Worm (Caenorhabditis elegans) whole organism, L4 larva: ENCODE results near the gene Y59H11AR.10.

Experiments
- D1046.2 ChIP-seq: fragments of 200-800 bp; sonication (Bioruptor generic); IDR thresholded peaks from 2 replicates; pipeline ENCODE4 v1.3.6; 2022; ENCODE audit warnings: missing genetic modification characterization, missing compliant biosample characterization
- F10B5.3 ChIP-seq: sonication (generic microtip); optimal IDR thresholded peaks from 2 replicates; lab custom pipeline; 2016; ENCODE audit warnings: mild to moderate bottlenecking, missing genetic modification characterization, missing compliant biosample characterization
- F37D6.2 ChIP-seq: sonication (generic microtip); optimal IDR thresholded peaks from 2 replicates; lab custom pipeline; 2016; ENCODE audit warnings: mild to moderate bottlenecking, missing genetic modification characterization, missing compliant biosample characterization
- F44E2.7 ChIP-seq: fragments of 200-800 bp; sonication (Bioruptor generic); IDR thresholded peaks from 2 replicates; pipeline ENCODE4 v2.1.2; 2022; ENCODE audit warnings: missing genetic modification characterization, missing compliant biosample characterization
- T26A8.4 ChIP-seq: fragments of 200-800 bp; sonication (Bioruptor generic); IDR thresholded peaks from 2 replicates; pipeline ENCODE4 v1.3.6; 2022; ENCODE audit warnings: missing genetic modification characterization, missing compliant biosample characterization
- Y105C5A.15 ChIP-seq: fragments of 200-800 bp; sonication (Bioruptor generic); IDR thresholded peaks from 2 replicates; pipeline ENCODE4 v1.3.6; 2022; ENCODE audit warnings: missing genetic modification characterization, missing compliant biosample characterization
- ZK337.2 ChIP-seq: fragments of 200-800 bp; sonication (Bioruptor generic); IDR thresholded peaks from 2 replicates; pipeline ENCODE4 v1.3.6; 2022; ENCODE audit warnings: missing genetic modification reagents, missing genetic modification characterization, missing compliant biosample characterization
- aha-1 ChIP-seq: fragments of 150-350 bp; peaks from one replicate; lab custom pipeline; 2014; ENCODE audit warnings: missing biosample characterization, missing genetic modification characterization
- aly-2 ChIP-seq: sonication (generic microtip); optimal IDR thresholded peaks from 2 replicates; lab custom pipeline; 2018; ENCODE audit warnings: missing biosample characterization, missing genetic modification characterization
- arid-1 ChIP-seq: fragments of 200-800 bp; sonication (Bioruptor generic); conservative IDR thresholded peaks from 2 replicates; pipeline ENCODE4 v1.3.6; 2022; ENCODE audit warnings: missing genetic modification reagents, missing genetic modification characterization, missing compliant biosample characterization
- attf-4 ChIP-seq: sonication (generic microtip); optimal IDR thresholded peaks from 3 replicates; lab custom pipeline; 2017; ENCODE audit warnings: missing biosample characterization, missing genetic modification characterization
- ceh-28 ChIP-seq: fragments of 150-350 bp; optimal IDR thresholded peaks from 2 replicates; lab custom pipeline; 2014; ENCODE audit warnings: missing biosample characterization, missing genetic modification reagents, missing genetic modification characterization
- ceh-32 ChIP-seq: sonication (generic microtip); optimal IDR thresholded peaks from 2 replicates; lab custom pipeline; 2016; ENCODE audit warnings: mild to moderate bottlenecking, missing genetic modification characterization, missing compliant biosample characterization; ENCODE audit not compliant: poor library complexity
- daf-12 ChIP-seq: fragments of 150-350 bp; optimal IDR thresholded peaks from 2 replicates; lab custom pipeline; 2014; ENCODE audit warnings: missing biosample characterization, missing genetic modification reagents, missing genetic modification characterization
- daf-16 ChIP-seq, 3 experiments: sonication (generic microtip); optimal IDR thresholded peaks; 2 replicates each; lab custom pipeline; 2016 to 2017; ENCODE audit warnings: missing genetic modification characterization in 3 of 3, missing genetic modification reagents in 3 of 3, mild to moderate bottlenecking in 2 of 3, missing compliant biosample characterization in 2 of 3, missing biosample characterization in 1 of 3, moderate library complexity in 1 of 3
- dmd-9 ChIP-seq: fragments of 200-800 bp; sonication (Bioruptor generic); IDR thresholded peaks from 2 replicates; pipeline ENCODE4 v1.3.6; 2022; ENCODE audit warnings: missing genetic modification reagents, missing genetic modification characterization, missing compliant biosample characterization
- dpl-1 ChIP-seq: fragments of 150-350 bp; optimal IDR thresholded peaks from 2 replicates; lab custom pipeline; 2014; ENCODE audit warnings: missing biosample characterization, missing genetic modification reagents, missing genetic modification characterization
- fkh-10 ChIP-seq: fragments of 150-350 bp; optimal IDR thresholded peaks from 2 replicates; lab custom pipeline; 2014; ENCODE audit warnings: missing biosample characterization, missing genetic modification reagents, missing genetic modification characterization
- hlh-11 ChIP-seq: fragments of 200-800 bp; sonication (Bioruptor generic); optimal IDR thresholded peaks from 2 replicates; lab custom pipeline; 2018; ENCODE audit warnings: mild to moderate bottlenecking, missing genetic modification characterization, missing compliant biosample characterization
- hlh-30 ChIP-seq: sonication (generic microtip); optimal IDR thresholded peaks from 2 replicates; lab custom pipeline; 2017; ENCODE audit warnings: antibody characterized with exemption, mild to moderate bottlenecking, missing genetic modification characterization, missing compliant biosample characterization; ENCODE audit not compliant: insufficient read depth
- hmg-1.1 ChIP-seq: fragments of 200-800 bp; sonication (Bioruptor generic); IDR thresholded peaks from 2 replicates; pipeline ENCODE4 v1.3.6; 2022; ENCODE audit warnings: missing genetic modification reagents, missing genetic modification characterization, missing compliant biosample characterization
- lin-1 ChIP-seq: fragments of 200-800 bp; sonication (Bioruptor generic); IDR thresholded peaks from 2 replicates; pipeline ENCODE4 v1.3.6; 2022; ENCODE audit warnings: missing genetic modification reagents, missing genetic modification characterization, missing compliant biosample characterization
- mdt-29 ChIP-seq: fragments of 200-800 bp; sonication (Bioruptor generic); IDR thresholded peaks from 2 replicates; pipeline ENCODE4 v1.3.6; 2022; ENCODE audit warnings: missing genetic modification reagents, missing genetic modification characterization, missing compliant biosample characterization
- mes-2 ChIP-seq: sonication (generic microtip); optimal IDR thresholded peaks from 2 replicates; lab custom pipeline; 2016; ENCODE audit warnings: missing genotype, mild to moderate bottlenecking, missing genetic modification characterization, missing compliant biosample characterization; ENCODE audit not compliant: poor library complexity, severe bottlenecking
- mxl-3 ChIP-seq: fragments of 200-800 bp; sonication (Bioruptor generic); optimal IDR thresholded peaks from 2 replicates; lab custom pipeline; 2018; ENCODE audit warnings: mild to moderate bottlenecking, missing genetic modification characterization, missing compliant biosample characterization
- nhr-111 ChIP-seq: fragments of 200-800 bp; sonication (Bioruptor generic); optimal IDR thresholded peaks from 2 replicates; lab custom pipeline; 2018; ENCODE audit warnings: mild to moderate bottlenecking, missing genetic modification characterization, missing compliant biosample characterization
- nhr-25 ChIP-seq: sonication (generic microtip); optimal IDR thresholded peaks from 2 replicates; lab custom pipeline; 2017; ENCODE audit warnings: missing genetic modification characterization, mild to moderate bottlenecking, missing compliant biosample characterization, antibody characterized with exemption, moderate library complexity, borderline replicate concordance; ENCODE audit not compliant: insufficient read depth
- nhr-41 ChIP-seq: fragments of 200-800 bp; sonication (Bioruptor generic); IDR thresholded peaks from 2 replicates; pipeline ENCODE4 v1.3.6; 2022; ENCODE audit warnings: missing genetic modification reagents, missing genetic modification characterization, missing compliant biosample characterization
- nhr-6 ChIP-seq: fragments of 150-350 bp; optimal IDR thresholded peaks from 2 replicates; lab custom pipeline; 2014; ENCODE audit warnings: missing biosample characterization, missing genetic modification characterization
- nhr-77 ChIP-seq: fragments of 150-350 bp; optimal IDR thresholded peaks from 2 replicates; lab custom pipeline; 2014; ENCODE audit warnings: missing biosample characterization, missing genetic modification characterization
- rbr-2 ChIP-seq: sonication (generic microtip); optimal IDR thresholded peaks from 2 replicates; lab custom pipeline; 2016; ENCODE audit warnings: missing genotype, missing genetic modification characterization, missing compliant biosample characterization
- saeg-2 ChIP-seq: fragments of 200-800 bp; sonication (Bioruptor generic); IDR thresholded peaks from 2 replicates; pipeline ENCODE4 v1.3.6; 2022; ENCODE audit warnings: missing genetic modification reagents, missing genetic modification characterization, missing compliant biosample characterization
- snpc-1.2 ChIP-seq: fragments of 200-800 bp; sonication (Bioruptor generic); IDR thresholded peaks from 2 replicates; pipeline ENCODE4 v1.3.6; 2022; ENCODE audit warnings: missing genetic modification reagents, missing genetic modification characterization, missing compliant biosample characterization
- spr-1 ChIP-seq: sonication (generic microtip); optimal IDR thresholded peaks from 2 replicates; lab custom pipeline; 2016; ENCODE audit warnings: mild to moderate bottlenecking, missing genetic modification characterization, missing compliant biosample characterization
- spr-3 ChIP-seq: fragments of 200-800 bp; sonication (Bioruptor generic); optimal IDR thresholded peaks from 2 replicates; lab custom pipeline; 2018; ENCODE audit warnings: mild to moderate bottlenecking, missing genetic modification characterization, missing compliant biosample characterization
- tra-1 ChIP-seq: fragments of 200-800 bp; sonication (Bioruptor generic); IDR thresholded peaks from 2 replicates; pipeline ENCODE4 v1.3.6; 2022; ENCODE audit warnings: missing genetic modification reagents, missing genetic modification characterization, missing compliant biosample characterization
- unc-39 ChIP-seq: sonication (generic microtip); optimal IDR thresholded peaks from 2 replicates; lab custom pipeline; 2017; ENCODE audit warnings: missing biosample characterization, missing genetic modification characterization
- unc-62 ChIP-seq, 3 experiments: fragments of 150-350 bp in 1 of 3; sonication (generic microtip); optimal IDR thresholded peaks in 2 of 3; peaks in 1 of 3; 1 replicate in 1 of 3; 2 replicates in 2 of 3; lab custom pipeline; 2014 to 2017; ENCODE audit warnings: missing biosample characterization in 3 of 3, missing genetic modification characterization in 3 of 3, missing genetic modification reagents in 3 of 3, missing genotype in 1 of 3
- zag-1 ChIP-seq: fragments of 150-350 bp; optimal IDR thresholded peaks from 2 replicates; lab custom pipeline; 2014; ENCODE audit warnings: missing biosample characterization, missing genetic modification characterization
- zip-2 ChIP-seq: fragments of 150-350 bp; optimal IDR thresholded peaks from 2 replicates; lab custom pipeline; 2014; ENCODE audit warnings: missing biosample characterization, missing genetic modification characterization
- ztf-7 ChIP-seq: fragments of 150-350 bp; optimal IDR thresholded peaks from 2 replicates; lab custom pipeline; 2014; ENCODE audit warnings: missing biosample characterization, missing genetic modification characterization

Gene Y59H11AR.10

ce11 chrIV:8630243-8630642 lies 27.3 kb downstream of the Y59H11AR.10 start:
- TF ChIP-seq hlh-11 = no peak
- TF ChIP-seq tra-1 (GFP tag; lab: Robert Waterston, UW) = no peak
- no peak for TF ChIP-seq lin-1 (GFP tag; lab: Robert Waterston, UW)
- peak; percentile 29 for TF ChIP-seq hlh-30 (tag; lab: Kevin White, UChicago)

ce11 chrIV:8631033-8631432 lies 28.1 kb downstream of the Y59H11AR.10 start, which contains the start of gene dgk-4:
dgk-4 (plus strand) TSS chrIV:8631333.
- TF ChIP-seq unc-39 (tag; lab: Kevin White, UChicago) (no peak), nhr-25 (tag; lab: Kevin White, UChicago) (no peak), spr-1 (tag; lab: Kevin White, UChicago) (no peak), D1046.2 (GFP tag; lab: Robert Waterston, UW) (no peak), mxl-3 (GFP tag; lab: Kevin White, UChicago) (no peak), zag-1 (tag; lab: Kevin White, UChicago) (no peak)

ce11 chrIV:8638761-8639160 lies 35.8 kb downstream of the Y59H11AR.10 start, which contains the start of gene F42A9.9:
F42A9.9 (minus strand) TSS chrIV:8638861.
- TF ChIP-seq ZK337.2 (GFP tag; lab: Robert Waterston, UW) (no peak), ztf-7 (tag; lab: Kevin White, UChicago) (no peak), F37D6.2 (tag; lab: Kevin White, UChicago) (no peak), aha-1 (no peak), tra-1 (GFP tag; lab: Robert Waterston, UW) (no peak)
- TF ChIP-seq, all 104 proteins: peak for 0

- no peak for TF ChIP-seq arid-1 (GFP tag; lab: Robert Waterston, UW)
- TF ChIP-seq dmd-9 (GFP tag; lab: Robert Waterston, UW) = no peak
- no peak for TF ChIP-seq fkh-10 (GFP tag; lab: Kevin White, UChicago)
- no peak for TF ChIP-seq daf-12 (tag; lab: Kevin White, UChicago)
- no peak for TF ChIP-seq spr-3 (GFP tag; lab: Kevin White, UChicago)
- no peak for TF ChIP-seq daf-16 (GFP tag; optimal IDR thresholded peaks at IDR 0.05; lab: Kevin White, UChicago)
- TF ChIP-seq daf-16 (tag; optimal IDR thresholded peaks at IDR 0.05; lab: Kevin White, UChicago) = no peak
- TF ChIP-seq aly-2 (tag; lab: Kevin White, UChicago) = no peak
- TF ChIP-seq zip-2 (tag; lab: Kevin White, UChicago) = no peak
- TF ChIP-seq nhr-77 (tag; lab: Kevin White, UChicago) = no peak
- TF ChIP-seq F10B5.3 = no peak
- no peak for TF ChIP-seq tra-1 (GFP tag; lab: Robert Waterston, UW)
- TF ChIP-seq nhr-41 (GFP tag; lab: Robert Waterston, UW) = no peak
Measured at ce11 chrIV:8644432-8644831, 41.5 kb downstream of the Y59H11AR.10 start, which contains the start of gene C49C8.3. C49C8.3 (plus strand) TSS chrIV:8644732.

ce11 chrIV:8648502-8648901 lies 45.5 kb downstream of the Y59H11AR.10 start, which contains the start of gene cyp-33E1:
cyp-33E1 (minus strand) TSS chrIV:8648602.
- TF ChIP-seq F44E2.7 (GFP tag; lab: Robert Waterston, UW) = no peak
- no peak for TF ChIP-seq nhr-111
- no peak for TF ChIP-seq aha-1
- no peak for TF ChIP-seq ceh-28 (tag; lab: Kevin White, UChicago)
- TF ChIP-seq unc-62 (GFP tag; optimal IDR thresholded peaks at IDR 0.05 in 1 of 2; lab: Kevin White, UChicago) = no peak
- TF ChIP-seq unc-62 (tag; optimal IDR thresholded peaks at IDR 0.05; lab: Kevin White, UChicago) = no peak
- TF ChIP-seq hlh-30 (tag; lab: Kevin White, UChicago) = no peak
- no peak for TF ChIP-seq mes-2 (tag; lab: Kevin White, UChicago)
- no peak for TF ChIP-seq rbr-2 (tag; lab: Kevin White, UChicago)
- TF ChIP-seq saeg-2 (GFP tag; lab: Robert Waterston, UW) = no peak
- no peak for TF ChIP-seq attf-4 (tag; lab: Kevin White, UChicago)
- no peak for TF ChIP-seq Y105C5A.15 (GFP tag; lab: Robert Waterston, UW)
- no peak for TF ChIP-seq snpc-1.2 (GFP tag; lab: Robert Waterston, UW)
- no peak for TF ChIP-seq hmg-1.1
- TF ChIP-seq dpl-1 (GFP tag; lab: Kevin White, UChicago) = no peak
- TF ChIP-seq ceh-32 (tag; lab: Kevin White, UChicago) = no peak
- TF ChIP-seq nhr-6 (tag; lab: Kevin White, UChicago) = no peak
- no peak for TF ChIP-seq T26A8.4
- no peak for TF ChIP-seq mdt-29 (GFP tag; lab: Robert Waterston, UW)
